Fruit fly (Drosophila melanogaster) whole organism, embryonic: ENCODE measurements around the gene wrd.
A peak's percentile ranks its signal among the peaks of the same experiment; 100 is the strongest.

Source experiments
- ATbp ChIP-seq: fragments of 200-800 bp; sonication (Bioruptor generic); optimal IDR thresholded peaks from 2 replicates; lab custom pipeline; 2017; ENCODE audit warnings: missing biosample characterization, mild to moderate bottlenecking, missing genetic modification characterization, missing genetic modification reagents
- BEAF-32 ChIP-seq: fragments of 200-800 bp; sonication (Bioruptor generic); optimal IDR thresholded peaks from 3 replicates; lab custom pipeline; 2017; ENCODE audit warnings: missing biosample characterization, missing genetic modification characterization, mild to moderate bottlenecking, moderate library complexity, missing genetic modification reagents
- CG10209 ChIP-seq: fragments of 200-800 bp; sonication (Bioruptor generic); optimal IDR thresholded peaks from 3 replicates; lab custom pipeline; 2017; ENCODE audit warnings: missing biosample characterization, mild to moderate bottlenecking, missing genetic modification characterization, missing genetic modification reagents
- CG12769 ChIP-seq: fragments of 200-800 bp; sonication (Bioruptor generic); optimal IDR thresholded peaks from 2 replicates; lab custom pipeline; 2019; ENCODE audit warnings: missing biosample characterization, mild to moderate bottlenecking, missing genetic modification characterization, moderate library complexity
- CG13123 ChIP-seq: fragments of 200-800 bp; sonication (Bioruptor generic); optimal IDR thresholded peaks from 2 replicates; lab custom pipeline; 2016; ENCODE audit warnings: missing biosample characterization, missing genetic modification characterization
- CG13424 ChIP-seq: fragments of 200-800 bp; sonication (Bioruptor generic); optimal IDR thresholded peaks from 2 replicates; lab custom pipeline; 2019; ENCODE audit warnings: missing biosample characterization, mild to moderate bottlenecking, missing genetic modification characterization, moderate library complexity
- CG14050 ChIP-seq: fragments of 200-800 bp; sonication (Bioruptor generic); IDR thresholded peaks from 3 replicates; pipeline ENCODE4 v1.3.6; 2022; ENCODE audit warnings: missing biosample characterization, missing genetic modification characterization
- CG15514 ChIP-seq: fragments of 200-800 bp; sonication (Bioruptor generic); optimal IDR thresholded peaks from 3 replicates; lab custom pipeline; 2017; ENCODE audit warnings: missing biosample characterization, missing genetic modification characterization, mild to moderate bottlenecking, moderate library complexity, missing genetic modification reagents
- CG15601 ChIP-seq: fragments of 200-800 bp; sonication (Bioruptor generic); optimal IDR thresholded peaks from 3 replicates; lab custom pipeline; 2019; ENCODE audit warnings: missing biosample characterization, mild to moderate bottlenecking, missing genetic modification characterization, moderate library complexity
- CG15696 ChIP-seq: fragments of 200-800 bp; sonication (Bioruptor generic); optimal IDR thresholded peaks from 2 replicates; lab custom pipeline; 2019; ENCODE audit warnings: missing biosample characterization, mild to moderate bottlenecking, missing genetic modification characterization, moderate library complexity
- CG16813 ChIP-seq: fragments of 200-800 bp; sonication (Bioruptor generic); IDR thresholded peaks from 3 replicates; pipeline ENCODE4 v1.3.6; 2022; ENCODE audit warnings: missing biosample characterization, missing genetic modification characterization; ENCODE audit not compliant: partially characterized antibody
- CG16863 ChIP-seq: fragments of 200-800 bp; sonication (Bioruptor generic); optimal IDR thresholded peaks from 3 replicates; lab custom pipeline; 2016; ENCODE audit warnings: missing biosample characterization, missing genetic modification characterization
- CG2120 ChIP-seq: fragments of 200-800 bp; sonication (Bioruptor generic); optimal IDR thresholded peaks from 3 replicates; lab custom pipeline; 2016; ENCODE audit warnings: missing biosample characterization, missing genetic modification characterization
- CG30403 ChIP-seq: fragments of 200-800 bp; sonication (Bioruptor generic); optimal IDR thresholded peaks from 3 replicates; lab custom pipeline; 2016; ENCODE audit warnings: missing biosample characterization, missing genetic modification characterization
- CG31365 ChIP-seq: fragments of 200-800 bp; sonication (Bioruptor generic); optimal IDR thresholded peaks from 2 replicates; lab custom pipeline; 2018; ENCODE audit warnings: missing biosample characterization, mild to moderate bottlenecking, missing genetic modification characterization
- CG31388 ChIP-seq: fragments of 200-800 bp; sonication (Bioruptor generic); optimal IDR thresholded peaks from 2 replicates; lab custom pipeline; 2016; ENCODE audit warnings: missing biosample characterization, missing genetic modification characterization
- CG3407 ChIP-seq: fragments of 200-800 bp; sonication (Bioruptor generic); optimal IDR thresholded peaks from 2 replicates; lab custom pipeline; 2018; ENCODE audit warnings: missing biosample characterization, mild to moderate bottlenecking, missing genetic modification characterization
- CG8290 ChIP-seq, 3 experiments: fragments of 200-800 bp; sonication (Bioruptor generic); optimal IDR thresholded peaks; 2 replicates each; lab custom pipeline; 2016 to 2019; ENCODE audit warnings: missing biosample characterization in 3 of 3, missing genetic modification characterization in 3 of 3, mild to moderate bottlenecking in 2 of 3, moderate library complexity in 1 of 3
- CG8944 ChIP-seq: fragments of 200-800 bp; sonication (Bioruptor generic); optimal IDR thresholded peaks from 3 replicates; lab custom pipeline; 2016; ENCODE audit warnings: missing biosample characterization, missing genetic modification characterization
- Camta ChIP-seq: fragments of 200-800 bp; sonication (Bioruptor generic); optimal IDR thresholded peaks from 2 replicates; lab custom pipeline; 2016; ENCODE audit warnings: missing biosample characterization, missing genetic modification characterization
- CkIIα-i1 ChIP-seq: fragments of 200-800 bp; sonication (Bioruptor generic); IDR thresholded peaks from 2 replicates; pipeline ENCODE4 v1.3.6; 2022; ENCODE audit warnings: missing biosample characterization, missing genetic modification characterization
- ERR ChIP-seq: fragments of 200-800 bp; sonication (Bioruptor generic); optimal IDR thresholded peaks from 2 replicates; lab custom pipeline; 2016; ENCODE audit warnings: missing biosample characterization, missing genetic modification characterization
- Elba2 ChIP-seq: fragments of 200-800 bp; sonication (Bioruptor generic); optimal IDR thresholded peaks from 3 replicates; lab custom pipeline; 2016; ENCODE audit warnings: missing biosample characterization, missing genetic modification characterization
- H15 ChIP-seq: fragments of 200-800 bp; sonication (Bioruptor generic); IDR thresholded peaks from 3 replicates; pipeline ENCODE4 v1.3.6; 2022; ENCODE audit warnings: missing biosample characterization, missing genetic modification characterization
- Hey ChIP-seq: fragments of 200-800 bp; sonication (Bioruptor generic); optimal IDR thresholded peaks from 3 replicates; lab custom pipeline; 2018; ENCODE audit warnings: missing biosample characterization, mild to moderate bottlenecking, missing genetic modification characterization
- Hmx ChIP-seq: fragments of 200-800 bp; sonication (Bioruptor generic); optimal IDR thresholded peaks from 2 replicates; lab custom pipeline; 2016; ENCODE audit warnings: missing biosample characterization, missing genetic modification characterization
- Hr51 ChIP-seq, 2 experiments: fragments of 200-800 bp; sonication (Bioruptor generic); optimal IDR thresholded peaks; 2 replicates in 1 of 2; 3 replicates in 1 of 2; lab custom pipeline; 2016 to 2018; ENCODE audit warnings: missing biosample characterization in 2 of 2, missing genetic modification characterization in 2 of 2, mild to moderate bottlenecking in 1 of 2, moderate library complexity in 1 of 2
- Myb ChIP-seq: fragments of 200-800 bp; sonication (Bioruptor generic); optimal IDR thresholded peaks from 2 replicates; lab custom pipeline; 2016; ENCODE audit warnings: missing biosample characterization, missing genetic modification characterization
- Poxn ChIP-seq: fragments of 200-800 bp; sonication (Bioruptor generic); IDR thresholded peaks from 2 replicates; pipeline ENCODE4 v1.3.6; 2022; ENCODE audit warnings: missing biosample characterization, missing genetic modification characterization
- Spps ChIP-seq: fragments of 200-800 bp; sonication (Bioruptor generic); optimal IDR thresholded peaks from 2 replicates; lab custom pipeline; 2018; ENCODE audit warnings: missing biosample characterization, mild to moderate bottlenecking, missing genetic modification characterization
- Stat92E ChIP-seq, 3 experiments: fragments of >200 bp in 2 of 3; fragments of 200-800 bp in 1 of 3; sonication (Bioruptor generic) in 1 of 3; optimal IDR thresholded peaks; 2 replicates each; lab custom pipeline; 2017 to 2019; ENCODE audit warnings: missing biosample characterization in 3 of 3, missing genetic modification characterization in 3 of 3, mild to moderate bottlenecking in 1 of 3, moderate library complexity in 1 of 3
- YL-1 ChIP-seq: fragments of 200-800 bp; sonication (Bioruptor generic); optimal IDR thresholded peaks from 3 replicates; lab custom pipeline; 2017; ENCODE audit warnings: missing biosample characterization, mild to moderate bottlenecking, missing genetic modification characterization
- bsh ChIP-seq, 2 experiments: fragments of 200-800 bp; sonication (Bioruptor generic); optimal IDR thresholded peaks; 2 replicates each; lab custom pipeline; 2017 to 2018; ENCODE audit warnings: mild to moderate bottlenecking in 2 of 2, missing biosample characterization in 2 of 2, missing genetic modification characterization in 2 of 2, moderate library complexity in 1 of 2
- chm ChIP-seq: fragments of 200-800 bp; sonication (Bioruptor generic); IDR thresholded peaks from 2 replicates; pipeline ENCODE4 v1.3.6; 2022; ENCODE audit warnings: missing biosample characterization, missing genetic modification characterization
- da ChIP-seq: fragments of 200-800 bp; sonication (Bioruptor generic); optimal IDR thresholded peaks from 2 replicates; lab custom pipeline; 2016; ENCODE audit warnings: missing biosample characterization, missing genetic modification characterization
- dpn ChIP-seq, 2 experiments: fragments of 200-800 bp; sonication (Bioruptor generic); optimal IDR thresholded peaks; 3 replicates each; lab custom pipeline; 2016; ENCODE audit warnings: missing biosample characterization in 2 of 2, missing genetic modification characterization in 2 of 2
- grn ChIP-seq: fragments of 200-800 bp; sonication (Bioruptor generic); optimal IDR thresholded peaks from 3 replicates; lab custom pipeline; 2017; ENCODE audit warnings: missing biosample characterization, missing genetic modification characterization
- her ChIP-seq: fragments of 200-800 bp; sonication (Bioruptor generic); optimal IDR thresholded peaks from 2 replicates; lab custom pipeline; 2016; ENCODE audit warnings: missing biosample characterization, missing genetic modification characterization
- inv ChIP-seq: fragments of 200-800 bp; sonication (Bioruptor generic); IDR thresholded peaks from 2 replicates; pipeline ENCODE4 v1.3.6; 2022; ENCODE audit warnings: missing biosample characterization, missing genetic modification characterization; ENCODE audit not compliant: partially characterized antibody
- lilli ChIP-seq: fragments of 200-800 bp; sonication (Bioruptor generic); optimal IDR thresholded peaks from 3 replicates; lab custom pipeline; 2016; ENCODE audit warnings: missing biosample characterization, missing genetic modification characterization
- mirr ChIP-seq: fragments of 200-800 bp; sonication (Bioruptor generic); optimal IDR thresholded peaks from 3 replicates; lab custom pipeline; 2018; ENCODE audit warnings: missing biosample characterization, mild to moderate bottlenecking, missing genetic modification characterization
- nerfin-1 ChIP-seq: fragments of 200-800 bp; sonication (Bioruptor generic); optimal IDR thresholded peaks from 3 replicates; lab custom pipeline; 2019; ENCODE audit warnings: missing biosample characterization, mild to moderate bottlenecking, missing genetic modification characterization, moderate library complexity
- onecut ChIP-seq: fragments of 200-800 bp; sonication (Bioruptor generic); IDR thresholded peaks from 2 replicates; pipeline ENCODE4 v1.3.6; 2022; ENCODE audit warnings: missing biosample characterization, missing genetic modification characterization
- p53 ChIP-seq: fragments of 200-800 bp; sonication (Bioruptor generic); optimal IDR thresholded peaks from 2 replicates; lab custom pipeline; 2016; ENCODE audit warnings: missing biosample characterization, missing genetic modification characterization
- scrt ChIP-seq: fragments of 200-800 bp; sonication (Bioruptor generic); optimal IDR thresholded peaks from 2 replicates; lab custom pipeline; 2018; ENCODE audit warnings: missing biosample characterization, mild to moderate bottlenecking, missing genetic modification characterization, moderate library complexity
- slp2 ChIP-seq: fragments of 200-800 bp; sonication (Bioruptor generic); optimal IDR thresholded peaks from 2 replicates; lab custom pipeline; 2016; ENCODE audit warnings: missing biosample characterization, missing genetic modification characterization
- yki ChIP-seq: fragments of >200 bp; optimal IDR thresholded peaks from 3 replicates; lab custom pipeline; 2018
- z ChIP-seq: fragments of 200-800 bp; sonication (Bioruptor generic); IDR thresholded peaks from 3 replicates; pipeline ENCODE4 v1.3.6; 2022; ENCODE audit warnings: missing biosample characterization, missing genetic modification characterization
- zfh2 ChIP-seq: fragments of 200-800 bp; sonication (Bioruptor generic); optimal IDR thresholded peaks from 2 replicates; lab custom pipeline; 2016; ENCODE audit warnings: missing biosample characterization, missing genetic modification characterization

Gene wrd

dm6 chr3R:18198518-18199118 lies 31.1 kb downstream of the wrd start (continued):
- TF ChIP-seq Hr51 (GFP tag; optimal IDR thresholded peaks at IDR 0.05; lab: Kevin White, UChicago) (peak in 1 of 2 experiments; percentile 1), CG30403 (GFP tag; lab: Kevin White, UChicago) (no peak), onecut (GFP tag; lab: Robert Waterston, UW) (peak; percentile 94), grn (GFP tag; lab: Kevin White, UChicago) (peak; percentile 56), CG12769 (tag; lab: Kevin White, UChicago) (peak; percentile 34), CG15601 (tag; lab: Kevin White, UChicago) (peak; percentile 39), Elba2 (peak; percentile 36), Hey (tag; lab: Kevin White, UChicago) (peak; percentile 47), her (GFP tag; lab: Kevin White, UChicago) (peak; percentile 18), dpn (GFP tag; optimal IDR thresholded peaks at IDR 0.05; lab: Kevin White, UChicago) (peak; percentile 26 to 34), CG10209 (GFP tag; lab: Kevin White, UChicago) (peak; percentile 34), CG13424 (tag; lab: Kevin White, UChicago) (peak; percentile 48), Myb (GFP tag; lab: Kevin White, UChicago) (no peak), CG16813 (GFP tag; lab: Robert Waterston, UW) (no peak), chm (GFP tag; lab: Robert Waterston, UW) (no peak), inv (GFP tag; lab: Robert Waterston, UW) (no peak), CG8290 (GFP tag; optimal IDR thresholded peaks at IDR 0.05; lab: Kevin White, UChicago) (no peak), CG8290 (tag; optimal IDR thresholded peaks at IDR 0.05; lab: Kevin White, UChicago) (peak; percentile 52 to 69), CG8944 (GFP tag; lab: Kevin White, UChicago) (no peak), zfh2 (GFP tag; lab: Kevin White, UChicago) (no peak), CG13123 (peak; percentile 39), scrt (GFP tag; lab: Kevin White, UChicago) (peak; percentile 58), ATbp (GFP tag; lab: Kevin White, UChicago) (peak; percentile 81), H15 (GFP tag; lab: Robert Waterston, UW) (no peak), Poxn (GFP tag; lab: Robert Waterston, UW) (no peak), Spps (tag; lab: Kevin White, UChicago) (peak; percentile 30), CG15514 (GFP tag; lab: Kevin White, UChicago) (peak; percentile 25), nerfin-1 (peak; percentile 71), da (GFP tag; lab: Kevin White, UChicago) (peak; percentile 49), Hmx (GFP tag; lab: Kevin White, UChicago) (no peak), BEAF-32 (GFP tag; lab: Kevin White, UChicago) (no peak), ERR (GFP tag; lab: Kevin White, UChicago) (peak; percentile 41), CG31365 (tag; lab: Kevin White, UChicago) (peak; percentile 52), CG16863 (peak; percentile 34), CG15696 (peak; percentile 57), bsh (GFP tag; optimal IDR thresholded peaks at IDR 0.05; lab: Kevin White, UChicago) (peak in 1 of 2 experiments; percentile 39), CG14050 (no peak), mirr (GFP tag; lab: Kevin White, UChicago) (peak; percentile 56), lilli (GFP tag; lab: Kevin White, UChicago) (peak; percentile 26), Stat92E (GFP tag; optimal IDR thresholded peaks at IDR 0.05; lab: Kevin White, UChicago) (peak in 1 of 3 experiments; percentile 13), YL-1 (GFP tag; lab: Kevin White, UChicago) (peak; percentile 12), CG3407 (GFP tag; lab: Kevin White, UChicago) (peak; percentile 55), CkIIα-i1 (GFP tag; lab: Robert Waterston, UW) (no peak), CG2120 (GFP tag; lab: Kevin White, UChicago) (peak; percentile 29), p53 (GFP tag; lab: Kevin White, UChicago) (peak; percentile 26), z (GFP tag; lab: Robert Waterston, UW) (no peak), slp2 (peak; percentile 30), CG31388 (GFP tag; lab: Kevin White, UChicago) (no peak), yki (peak; percentile 98), Camta (GFP tag; lab: Kevin White, UChicago) (peak; percentile 20)
